Worm (Caenorhabditis elegans): ENCODE measurements around the gene osm-1.

DNA sequence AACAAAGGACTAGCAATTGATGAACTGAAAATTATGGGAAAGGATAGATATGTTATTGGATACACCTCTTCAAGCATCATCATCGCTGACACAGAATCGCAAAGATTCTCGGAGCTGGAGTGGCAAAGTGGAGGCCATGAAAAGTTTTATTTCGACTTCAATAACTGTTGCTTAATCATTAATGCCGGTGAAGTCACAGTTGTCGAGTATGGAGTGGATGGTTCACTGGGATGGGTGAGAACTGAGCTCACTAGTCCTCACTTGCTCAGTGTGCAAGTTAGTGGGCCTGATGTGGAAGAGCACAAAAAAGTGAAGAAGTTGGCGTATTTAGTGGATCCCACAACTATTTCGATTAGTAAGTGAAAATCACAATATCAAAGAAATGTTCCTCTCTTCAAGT is 3.4 kb downstream of the osm-1 start:
- TF ChIP-seq unc-130 (GFP tag; optimal IDR thresholded peaks at IDR 0.05) (no peak), mdl-1 (tag; optimal IDR thresholded peaks at IDR 0.05) (no peak)
